Worm (Caenorhabditis elegans) whole organism, L2 larva: Measurements from ENCODE around the gene dhhc-4.

Experiments used
- snpc-4 ChIP-seq: fragments of 150-350 bp; optimal IDR thresholded peaks from 2 replicates; lab custom pipeline; 2014; ENCODE audit warnings: missing biosample characterization, missing genetic modification characterization
- unc-62 ChIP-seq: fragments of 150-350 bp; optimal IDR thresholded peaks from 2 replicates; lab custom pipeline; 2014; ENCODE audit warnings: missing biosample characterization, missing genetic modification reagents, missing genetic modification characterization
- ztf-4 ChIP-seq: fragments of 150-350 bp; optimal IDR thresholded peaks from 2 replicates; lab custom pipeline; 2014; ENCODE audit warnings: missing biosample characterization, missing genetic modification characterization

- TF ChIP-seq ztf-4 (tag; lab: Kevin White, UChicago) (no peak), snpc-4 (tag; lab: Kevin White, UChicago) (no peak), unc-62 (GFP tag; lab: Kevin White, UChicago) (no peak)
Observed at ce11 chrIII:9871032-9871431, 3.4 kb upstream of the dhhc-4 start, which contains the start of gene ZK757.1.
